Fruit fly (Drosophila melanogaster): ENCODE results near the gene CG4267.

- TF ChIP-seq pan (optimal IDR thresholded peaks at IDR 0.05) (no peak), CG8478 (optimal IDR thresholded peaks at IDR 0.05) (no peak)
These were observed 39.9 kb upstream of the CG4267 start for dm6 chr2L:2202018-2202852.

All from whole organism.